Worm (Caenorhabditis elegans) whole organism, late embryonic: ENCODE measurements around the gene dhs-20.
A peak's percentile ranks its signal among the peaks of the same experiment; 100 is the strongest.

Source experiments
- C38D4.7 ChIP-seq: fragments of 200-800 bp; sonication (Bioruptor generic); optimal IDR thresholded peaks from 2 replicates; lab custom pipeline; 2018; ENCODE audit warnings: mild to moderate bottlenecking, missing genetic modification characterization, moderate library complexity, missing compliant biosample characterization
- F13H6.1 ChIP-seq: sonication (generic microtip); optimal IDR thresholded peaks from 2 replicates; lab custom pipeline; 2016; ENCODE audit warnings: missing genetic modification characterization, missing compliant biosample characterization
- K02D7.2 ChIP-seq: sonication (generic microtip); optimal IDR thresholded peaks from 2 replicates; lab custom pipeline; 2017; ENCODE audit warnings: mild to moderate bottlenecking, missing genetic modification characterization, missing compliant biosample characterization
- Y22D7AL.16 ChIP-seq: sonication (generic microtip); optimal IDR thresholded peaks from 2 replicates; lab custom pipeline; 2016; ENCODE audit warnings: missing genetic modification characterization, missing compliant biosample characterization
- ama-1 ChIP-seq: fragments of 150-350 bp; optimal IDR thresholded peaks from 2 replicates; lab custom pipeline; 2014
- ceh-14 ChIP-seq: sonication (generic microtip); optimal IDR thresholded peaks from 2 replicates; lab custom pipeline; 2016; ENCODE audit warnings: missing genotype, missing genetic modification characterization, missing compliant biosample characterization
- ceh-18 ChIP-seq: sonication (generic microtip); optimal IDR thresholded peaks from 2 replicates; lab custom pipeline; 2016; ENCODE audit warnings: missing genetic modification characterization, missing compliant biosample characterization
- ceh-19 ChIP-seq: fragments of 200-800 bp; sonication (Bioruptor generic); optimal IDR thresholded peaks from 2 replicates; lab custom pipeline; 2018; ENCODE audit warnings: mild to moderate bottlenecking, missing genetic modification characterization, missing compliant biosample characterization
- ceh-2 ChIP-seq: sonication (generic microtip); optimal IDR thresholded peaks from 2 replicates; lab custom pipeline; 2016; ENCODE audit warnings: missing genotype, missing genetic modification characterization, missing compliant biosample characterization
- ceh-22 ChIP-seq: sonication (generic microtip); optimal IDR thresholded peaks from 2 replicates; lab custom pipeline; 2017; ENCODE audit warnings: missing biosample characterization, missing genetic modification characterization
- ceh-24 ChIP-seq: sonication (generic microtip); optimal IDR thresholded peaks from 2 replicates; lab custom pipeline; 2016; ENCODE audit warnings: mild to moderate bottlenecking, missing genetic modification characterization, missing compliant biosample characterization
- ceh-30 ChIP-seq: fragments of 150-350 bp; optimal IDR thresholded peaks from 2 replicates; lab custom pipeline; 2014; ENCODE audit warnings: missing biosample characterization, missing genetic modification characterization
- ceh-31 ChIP-seq: sonication (generic microtip); optimal IDR thresholded peaks from 2 replicates; lab custom pipeline; 2016; ENCODE audit warnings: missing genetic modification characterization, missing compliant biosample characterization
- ceh-34 ChIP-seq: sonication (generic microtip); optimal IDR thresholded peaks from 2 replicates; lab custom pipeline; 2016; ENCODE audit warnings: mild to moderate bottlenecking, missing genetic modification characterization, missing compliant biosample characterization
- ceh-48 ChIP-seq: sonication (generic microtip); optimal IDR thresholded peaks from 2 replicates; lab custom pipeline; 2016; ENCODE audit warnings: missing genetic modification characterization, inconsistent platforms, missing compliant biosample characterization
- ceh-6 ChIP-seq: fragments of 200-800 bp; sonication (Bioruptor generic); optimal IDR thresholded peaks from 2 replicates; lab custom pipeline; 2018; ENCODE audit warnings: mild to moderate bottlenecking, missing genetic modification characterization, missing compliant biosample characterization
- dve-1 ChIP-seq: sonication (generic microtip); optimal IDR thresholded peaks from 2 replicates; lab custom pipeline; 2017; ENCODE audit warnings: antibody characterized with exemption, mild to moderate bottlenecking, missing genetic modification characterization, missing compliant biosample characterization
- elt-2 ChIP-seq: sonication (generic microtip); optimal IDR thresholded peaks from 2 replicates; lab custom pipeline; 2016; ENCODE audit warnings: missing genetic modification reagents, missing genetic modification characterization, missing compliant biosample characterization
- elt-4 ChIP-seq: sonication (generic microtip); optimal IDR thresholded peaks from 2 replicates; lab custom pipeline; 2016; ENCODE audit warnings: missing genetic modification characterization, missing compliant biosample characterization
- ets-4 ChIP-seq: sonication (generic microtip); optimal IDR thresholded peaks from 2 replicates; lab custom pipeline; 2016; ENCODE audit warnings: missing genetic modification characterization, missing compliant biosample characterization
- fax-1 ChIP-seq: sonication (generic microtip); optimal IDR thresholded peaks from 2 replicates; lab custom pipeline; 2016; ENCODE audit warnings: missing genotype, missing genetic modification characterization, missing compliant biosample characterization
- fkh-10 ChIP-seq: fragments of 150-350 bp; optimal IDR thresholded peaks from 2 replicates; lab custom pipeline; 2014; ENCODE audit warnings: missing biosample characterization, missing genetic modification reagents, missing genetic modification characterization
- fkh-6 ChIP-seq: sonication (generic microtip); optimal IDR thresholded peaks from 2 replicates; lab custom pipeline; 2016; ENCODE audit warnings: missing genetic modification characterization, missing compliant biosample characterization
- hlh-30 ChIP-seq: sonication (generic microtip); optimal IDR thresholded peaks from 2 replicates; lab custom pipeline; 2017; ENCODE audit warnings: antibody characterized with exemption, missing genetic modification characterization, missing compliant biosample characterization; ENCODE audit not compliant: insufficient read depth
- hlh-6 ChIP-seq: sonication (generic microtip); optimal IDR thresholded peaks from 2 replicates; lab custom pipeline; 2016; ENCODE audit warnings: missing genotype, missing genetic modification characterization, missing compliant biosample characterization
- lim-6 ChIP-seq: sonication (generic microtip); optimal IDR thresholded peaks from 2 replicates; lab custom pipeline; 2016; ENCODE audit warnings: missing genetic modification characterization, missing compliant biosample characterization
- madf-2 ChIP-seq: sonication (generic microtip); optimal IDR thresholded peaks from 2 replicates; lab custom pipeline; 2017; ENCODE audit warnings: missing genetic modification characterization, missing compliant biosample characterization
- mec-3 ChIP-seq: sonication (generic microtip); optimal IDR thresholded peaks from 2 replicates; lab custom pipeline; 2016; ENCODE audit warnings: borderline replicate concordance, missing genetic modification characterization, missing compliant biosample characterization
- nfya-1 ChIP-seq: sonication (generic microtip); optimal IDR thresholded peaks from 2 replicates; lab custom pipeline; 2017; ENCODE audit warnings: missing genetic modification characterization, mild to moderate bottlenecking, missing compliant biosample characterization, antibody characterized with exemption, moderate library complexity
- nhr-11 ChIP-seq: fragments of 150-350 bp; optimal IDR thresholded peaks from 2 replicates; lab custom pipeline; 2014; ENCODE audit warnings: missing biosample characterization, missing genetic modification characterization
- npax-4 ChIP-seq: sonication (generic microtip); optimal IDR thresholded peaks from 2 replicates; lab custom pipeline; 2016; ENCODE audit warnings: missing genetic modification characterization, missing compliant biosample characterization
- odd-2 ChIP-seq: sonication (generic microtip); optimal IDR thresholded peaks from 2 replicates; lab custom pipeline; 2017; ENCODE audit warnings: antibody characterized with exemption, mild to moderate bottlenecking, missing genetic modification characterization, missing compliant biosample characterization
- pat-9 ChIP-seq: fragments of 200-800 bp; sonication (Bioruptor generic); optimal IDR thresholded peaks from 2 replicates; lab custom pipeline; 2018; ENCODE audit warnings: mild to moderate bottlenecking, missing genetic modification characterization, moderate library complexity, missing compliant biosample characterization
- pqm-1 ChIP-seq: sonication (generic microtip); optimal IDR thresholded peaks from 2 replicates; lab custom pipeline; 2016; ENCODE audit warnings: missing genetic modification characterization, missing compliant biosample characterization
- pros-1 ChIP-seq: fragments of 150-350 bp; optimal IDR thresholded peaks from 2 replicates; lab custom pipeline; 2014; ENCODE audit warnings: missing biosample characterization, missing genetic modification reagents, missing genetic modification characterization
- ref-2 ChIP-seq: sonication (generic microtip); optimal IDR thresholded peaks from 2 replicates; lab custom pipeline; 2016; ENCODE audit warnings: missing genetic modification characterization, missing compliant biosample characterization
- rnt-1 ChIP-seq: sonication (generic microtip); optimal IDR thresholded peaks from 2 replicates; lab custom pipeline; 2016; ENCODE audit warnings: missing genetic modification characterization, missing compliant biosample characterization
- sox-4 ChIP-seq: sonication (generic microtip); optimal IDR thresholded peaks from 2 replicates; lab custom pipeline; 2017; ENCODE audit warnings: mild to moderate bottlenecking, missing genetic modification characterization, inconsistent platforms, missing compliant biosample characterization
- syd-9 ChIP-seq: sonication (generic microtip); optimal IDR thresholded peaks from 2 replicates; lab custom pipeline; 2016; ENCODE audit warnings: mild to moderate bottlenecking, missing genetic modification characterization, moderate library complexity, missing compliant biosample characterization
- tbx-2 ChIP-seq: sonication (generic microtip); optimal IDR thresholded peaks from 2 replicates; lab custom pipeline; 2016; ENCODE audit warnings: missing genetic modification characterization, missing compliant biosample characterization
- tbx-7 ChIP-seq: sonication (generic microtip); optimal IDR thresholded peaks from 2 replicates; lab custom pipeline; 2016; ENCODE audit warnings: missing genotype, missing genetic modification characterization, missing compliant biosample characterization
- ttx-3 ChIP-seq: sonication (generic microtip); optimal IDR thresholded peaks from 2 replicates; lab custom pipeline; 2016; ENCODE audit warnings: missing genetic modification reagents, missing genetic modification characterization, missing compliant biosample characterization
- unc-42 ChIP-seq: sonication (generic microtip); optimal IDR thresholded peaks from 2 replicates; lab custom pipeline; 2016; ENCODE audit warnings: missing genotype, missing genetic modification characterization, missing compliant biosample characterization
- unc-86 ChIP-seq: sonication (generic microtip); optimal IDR thresholded peaks from 2 replicates; lab custom pipeline; 2016; ENCODE audit warnings: missing genetic modification characterization, missing compliant biosample characterization
- zip-5 ChIP-seq: sonication (generic microtip); optimal IDR thresholded peaks from 2 replicates; lab custom pipeline; 2016; ENCODE audit warnings: missing genetic modification characterization, missing compliant biosample characterization
- ztf-16 ChIP-seq: sonication (generic microtip); optimal IDR thresholded peaks from 2 replicates; lab custom pipeline; 2017; ENCODE audit warnings: missing genetic modification characterization, missing compliant biosample characterization

dhs-20 gene

DNA sequence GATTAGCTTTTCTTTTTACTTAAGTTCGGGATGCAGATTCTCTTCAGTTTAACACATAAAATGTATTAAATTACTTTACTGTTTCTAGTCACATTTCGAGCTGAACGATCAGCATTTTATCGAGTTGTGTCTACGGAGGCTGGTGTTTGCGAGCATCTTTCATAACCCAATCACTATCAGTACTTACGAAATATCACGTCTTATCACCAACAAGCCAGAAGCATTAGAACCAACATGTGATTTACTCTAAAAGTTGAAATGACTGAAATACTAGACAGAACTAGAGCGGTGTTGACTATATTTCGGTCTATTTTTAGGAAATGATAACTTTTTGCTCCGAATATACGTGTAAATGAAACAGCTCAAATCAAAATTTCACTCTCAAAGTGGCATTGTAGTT, 44.1 kb upstream of the dhs-20 start:
- TF ChIP-seq hlh-30 (tag; lab: Kevin White, UChicago): no peak
- TF ChIP-seq ceh-30: no peak
- TF ChIP-seq pat-9 (tag; lab: Kevin White, UChicago): no peak
- no peak for TF ChIP-seq nhr-11 (tag; lab: Kevin White, UChicago)
- TF ChIP-seq hlh-6 (tag; lab: Kevin White, UChicago): no peak
- TF ChIP-seq ttx-3 (tag; lab: Kevin White, UChicago): no peak
- TF ChIP-seq ceh-19 (GFP tag; lab: Kevin White, UChicago): no peak
- TF ChIP-seq fax-1 (tag; lab: Kevin White, UChicago): no peak
- TF ChIP-seq pqm-1: no peak
- no peak for TF ChIP-seq tbx-7 (tag; lab: Kevin White, UChicago)
- no peak for TF ChIP-seq ceh-31
- no peak for TF ChIP-seq ceh-34
- TF ChIP-seq sox-4 (tag; lab: Kevin White, UChicago): no peak
- TF ChIP-seq npax-4 (tag; lab: Kevin White, UChicago): no peak
- TF ChIP-seq ceh-2: no peak
- no peak for TF ChIP-seq Y22D7AL.16 (tag; lab: Kevin White, UChicago)
- TF ChIP-seq K02D7.2 (tag; lab: Kevin White, UChicago): no peak
- no peak for TF ChIP-seq ets-4 (tag; lab: Kevin White, UChicago)
- TF ChIP-seq fkh-6 (tag; lab: Kevin White, UChicago): no peak
- no peak for TF ChIP-seq ama-1
- TF ChIP-seq, all 69 proteins: peak for 0

- TF ChIP-seq K02D7.2 (tag; lab: Kevin White, UChicago) (no peak), nfya-1 (tag; lab: Kevin White, UChicago) (no peak), fax-1 (tag; lab: Kevin White, UChicago) (no peak), ztf-16 (no peak), elt-2 (tag; lab: Kevin White, UChicago) (peak; percentile 46), pros-1 (tag; lab: Kevin White, UChicago) (no peak)
These were observed 43.5 kb upstream of the dhs-20 start for ce11 chrV:11647821-11648220.

DNA sequence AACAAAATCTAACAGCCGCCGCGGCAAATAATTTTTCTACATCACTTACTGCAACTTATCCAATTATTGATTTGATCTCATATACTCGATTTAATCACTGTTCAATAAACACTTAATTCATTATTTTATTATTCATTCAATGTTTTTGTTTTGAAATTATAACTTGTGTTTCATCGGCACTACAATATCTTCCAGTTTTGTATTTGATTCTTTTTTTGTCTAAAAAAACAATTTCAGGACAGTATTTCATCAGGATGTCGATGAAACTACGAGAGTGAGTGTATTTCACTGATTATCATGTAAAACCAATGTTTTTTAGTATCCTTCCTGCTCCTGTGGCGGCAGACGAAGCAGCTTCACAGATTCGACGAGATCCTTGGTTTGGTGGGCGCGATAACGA, 40.9 kb upstream of the dhs-20 start, which contains the start of gene skp-1:
Gene skp-1, plus strand, starts transcription at position 238 of the 400 bp plus-strand sequence.
- TF ChIP-seq ztf-16: no peak
- TF ChIP-seq madf-2: no peak
- TF ChIP-seq syd-9 (tag; lab: Kevin White, UChicago): no peak
- no peak for TF ChIP-seq rnt-1 (tag; lab: Kevin White, UChicago)
- TF ChIP-seq ceh-14 (tag; lab: Kevin White, UChicago): no peak
- no peak for TF ChIP-seq pqm-1
- no peak for TF ChIP-seq hlh-6 (tag; lab: Kevin White, UChicago)
- no peak for TF ChIP-seq ceh-6 (GFP tag; lab: Kevin White, UChicago)

DNA sequence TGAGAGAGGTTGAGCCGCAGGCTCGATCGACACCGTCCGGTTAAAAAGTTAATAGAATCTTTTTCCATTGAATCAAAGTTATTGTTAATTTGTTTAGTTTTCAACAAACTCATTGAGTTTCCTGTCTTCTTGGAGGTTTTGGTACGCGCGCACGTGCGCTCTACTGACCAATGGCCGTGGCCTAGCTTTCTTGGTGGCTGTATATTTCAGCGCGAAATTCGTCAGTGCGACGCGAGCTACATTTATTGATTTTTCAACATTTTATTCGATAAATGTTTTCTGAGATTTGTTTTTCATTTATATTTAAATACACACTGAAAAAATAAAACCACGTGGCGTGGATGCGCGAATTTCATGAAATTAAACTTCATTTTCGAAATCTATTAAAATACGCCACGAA, 39.8 kb upstream of the dhs-20 start, which contains the start of gene bir-1:
Gene bir-1, plus strand, starts transcription at position 312 of the 400 bp plus-strand sequence.
- peak; percentile 55 for TF ChIP-seq fkh-6 (tag; lab: Kevin White, UChicago)
- peak; percentile 93 for TF ChIP-seq ceh-2
- no peak for TF ChIP-seq F13H6.1
- TF ChIP-seq fkh-10 (GFP tag; lab: Kevin White, UChicago): no peak
- TF ChIP-seq ceh-14 (tag; lab: Kevin White, UChicago): peak; percentile 26
- no peak for TF ChIP-seq pros-1 (tag; lab: Kevin White, UChicago)
- peak; percentile 91 for TF ChIP-seq tbx-2 (tag; lab: Kevin White, UChicago)
- TF ChIP-seq zip-5 (tag; lab: Kevin White, UChicago): peak; percentile 48
- TF ChIP-seq ceh-18 (tag; lab: Kevin White, UChicago): peak; percentile 33
- no peak for TF ChIP-seq ceh-6 (GFP tag; lab: Kevin White, UChicago)
- TF ChIP-seq dve-1 (tag; lab: Kevin White, UChicago): no peak
- TF ChIP-seq unc-86: no peak
- TF ChIP-seq lim-6 (tag; lab: Kevin White, UChicago): peak; percentile 38
- peak; percentile 13 for TF ChIP-seq ceh-34
- TF ChIP-seq odd-2 (tag; lab: Kevin White, UChicago): no peak
- peak; percentile 35 for TF ChIP-seq fax-1 (tag; lab: Kevin White, UChicago)
- no peak for TF ChIP-seq C38D4.7 (GFP tag; lab: Kevin White, UChicago)
- no peak for TF ChIP-seq ceh-22
- TF ChIP-seq mec-3 (tag; lab: Kevin White, UChicago): no peak
- TF ChIP-seq ceh-31: peak; percentile 94
- TF ChIP-seq elt-4: no peak
- no peak for TF ChIP-seq ceh-24 (tag; lab: Kevin White, UChicago)
- no peak for TF ChIP-seq ztf-16
- peak; percentile 59 for TF ChIP-seq rnt-1 (tag; lab: Kevin White, UChicago)
- TF ChIP-seq ceh-48 (tag; lab: Kevin White, UChicago): peak; percentile 95
- TF ChIP-seq nfya-1 (tag; lab: Kevin White, UChicago): peak; percentile 79
- TF ChIP-seq tbx-7 (tag; lab: Kevin White, UChicago): peak; percentile 73
- TF ChIP-seq ets-4 (tag; lab: Kevin White, UChicago): peak; percentile 86
- TF ChIP-seq hlh-30 (tag; lab: Kevin White, UChicago): peak; percentile 50
- peak; percentile 54 for TF ChIP-seq unc-42 (tag; lab: Kevin White, UChicago)
- TF ChIP-seq ama-1: no peak
- TF ChIP-seq ref-2: peak; percentile 39
